ENCODE assay signal across 1 fruit fly cellular context in genomic region chr3L:14956288-14957032, dm6.
TF ChIP-seq lines count a peak whose summit lies in the region.

No protein-coding gene starts in this region.

TF ChIP-seq in whole organism, embryonic, 481 proteins besides CTCF, POLR2A, EP300 and RAD21 (continued from another document):
- no peak for TF ChIP-seq da (GFP tag; optimal IDR thresholded peaks at IDR 0.05; lab: Kevin White, UChicago)
- TF ChIP-seq CG14860 (GFP tag; IDR thresholded peaks at IDR 0.05; lab: Robert Waterston, UW; ENCODE audit: partially characterized antibody) = no peak
- no peak for TF ChIP-seq CG6683 (GFP tag; optimal IDR thresholded peaks at IDR 0.05; lab: Kevin White, UChicago)
- no peak for TF ChIP-seq mld (GFP tag; IDR thresholded peaks at IDR 0.05; lab: Robert Waterston, UW; ENCODE audit: partially characterized antibody)
- no peak for TF ChIP-seq NFAT (GFP tag; IDR thresholded peaks at IDR 0.05; lab: Robert Waterston, UW)
- TF ChIP-seq dm (GFP tag; optimal IDR thresholded peaks at IDR 0.05; lab: Kevin White, UChicago) = no peak
- TF ChIP-seq CG4854 (GFP tag; optimal IDR thresholded peaks at IDR 0.05; lab: Kevin White, UChicago) = peak; percentile 14
- peak; percentile 14 for TF ChIP-seq NC2α (GFP tag; optimal IDR thresholded peaks at IDR 0.05; lab: Kevin White, UChicago)
- no peak for TF ChIP-seq caup (GFP tag; optimal IDR thresholded peaks at IDR 0.05; lab: Kevin White, UChicago; ENCODE audit: severe bottlenecking)
- TF ChIP-seq Meics (GFP tag; optimal IDR thresholded peaks at IDR 0.05; lab: Kevin White, UChicago) = no peak
- TF ChIP-seq HLH4C (GFP tag; IDR thresholded peaks at IDR 0.05; lab: Robert Waterston, UW; ENCODE audit: partially characterized antibody) = no peak
- no peak for TF ChIP-seq H15 (GFP tag; IDR thresholded peaks at IDR 0.05; lab: Robert Waterston, UW)
- TF ChIP-seq CG7963 (GFP tag; IDR thresholded peaks at IDR 0.05; lab: Robert Waterston, UW; ENCODE audit: partially characterized antibody) = no peak
- TF ChIP-seq twi (tag; optimal IDR thresholded peaks at IDR 0.05; lab: Kevin White, UChicago) = peak; percentile 33
- TF ChIP-seq ssp (GFP tag; IDR thresholded peaks at IDR 0.05; lab: Robert Waterston, UW) = no peak
- no peak for TF ChIP-seq ind (GFP tag; optimal IDR thresholded peaks at IDR 0.05; lab: Kevin White, UChicago)
- no peak for TF ChIP-seq sens-2 (GFP tag; IDR thresholded peaks at IDR 0.05; lab: Robert Waterston, UW)
- TF ChIP-seq cato (GFP tag; optimal IDR thresholded peaks at IDR 0.05; lab: Kevin White, UChicago; ENCODE audit: borderline replicate concordance) = no peak
- TF ChIP-seq CG42726 (GFP tag; IDR thresholded peaks at IDR 0.05; lab: Robert Waterston, UW; ENCODE audit: partially characterized antibody) = no peak
- no peak for TF ChIP-seq Ada2b (GFP tag; IDR thresholded peaks at IDR 0.05; lab: Robert Waterston, UW)
- TF ChIP-seq sr (GFP tag; IDR thresholded peaks at IDR 0.05; lab: Robert Waterston, UW) = no peak
- no peak for TF ChIP-seq Sry-β (GFP tag; optimal IDR thresholded peaks at IDR 0.05; lab: Kevin White, UChicago)
